Worm (Caenorhabditis elegans) whole organism, young adult: ENCODE results near the gene col-76.

Experiments
- B0019.2 ChIP-seq: fragments of 200-800 bp; sonication (Bioruptor generic); conservative IDR thresholded peaks from 2 replicates; pipeline ENCODE4 v1.3.6; 2022; ENCODE audit warnings: missing genetic modification reagents, missing genetic modification characterization, missing compliant biosample characterization
- C06A6.2 ChIP-seq: fragments of 200-800 bp; sonication (Bioruptor generic); conservative IDR thresholded peaks from 2 replicates; pipeline ENCODE4 v1.3.6; 2022; ENCODE audit warnings: missing genetic modification characterization, missing compliant biosample characterization
- C17E4.6 ChIP-seq: fragments of 200-800 bp; sonication (Bioruptor generic); IDR thresholded peaks from 2 replicates; pipeline ENCODE4 v1.3.6; 2022; ENCODE audit warnings: missing genetic modification reagents, missing genetic modification characterization, missing compliant biosample characterization
- D2030.7 ChIP-seq: fragments of 200-800 bp; sonication (Bioruptor generic); IDR thresholded peaks from 2 replicates; pipeline ENCODE4 v1.3.6; 2022; ENCODE audit warnings: missing genetic modification reagents, missing genetic modification characterization, missing compliant biosample characterization
- F33H1.4 ChIP-seq: fragments of 200-800 bp; sonication (Bioruptor generic); IDR thresholded peaks from 2 replicates; pipeline ENCODE4 v1.3.6; 2022; ENCODE audit warnings: missing genetic modification reagents, missing genetic modification characterization, missing compliant biosample characterization
- Y56A3A.18 ChIP-seq: fragments of 200-800 bp; sonication (Bioruptor generic); IDR thresholded peaks from 2 replicates; pipeline ENCODE4 v1.3.6; 2022; ENCODE audit warnings: missing genetic modification reagents, missing genetic modification characterization, missing compliant biosample characterization
- Y67H2A.10 ChIP-seq: fragments of 200-800 bp; sonication (Bioruptor generic); conservative IDR thresholded peaks from 2 replicates; pipeline ENCODE4 v1.3.6; 2022; ENCODE audit warnings: missing genetic modification reagents, missing genetic modification characterization, missing compliant biosample characterization
- athp-1 ChIP-seq: sonication (generic microtip); optimal IDR thresholded peaks from 2 replicates; lab custom pipeline; 2017; ENCODE audit warnings: mild to moderate bottlenecking, missing genetic modification characterization, missing compliant biosample characterization
- cebp-2 ChIP-seq: fragments of 200-800 bp; sonication (Bioruptor generic); IDR thresholded peaks from 2 replicates; pipeline ENCODE4 v1.3.6; 2022; ENCODE audit warnings: missing genetic modification characterization, missing compliant biosample characterization
- ceh-100 ChIP-seq: fragments of 200-800 bp; sonication (Bioruptor generic); IDR thresholded peaks from 2 replicates; pipeline ENCODE4 v1.3.6; 2022; ENCODE audit warnings: missing genetic modification reagents, missing genetic modification characterization, missing compliant biosample characterization
- ceh-40 ChIP-seq: fragments of 200-800 bp; sonication (Bioruptor generic); IDR thresholded peaks from 2 replicates; pipeline ENCODE4 v1.3.6; 2022; ENCODE audit warnings: missing genetic modification characterization, missing compliant biosample characterization
- ceh-91 ChIP-seq: fragments of 200-800 bp; sonication (Bioruptor generic); IDR thresholded peaks from 2 replicates; pipeline ENCODE4 v1.3.6; 2022; ENCODE audit warnings: missing genetic modification reagents, missing genetic modification characterization, missing compliant biosample characterization
- chd-7 ChIP-seq: sonication (generic microtip); optimal IDR thresholded peaks from 2 replicates; lab custom pipeline; 2016; ENCODE audit warnings: mild to moderate bottlenecking, missing genetic modification characterization, moderate library complexity, missing compliant biosample characterization
- dox-1 ChIP-seq: fragments of 200-800 bp; sonication (Bioruptor generic); IDR thresholded peaks from 2 replicates; pipeline ENCODE4 v1.3.6; 2022; ENCODE audit warnings: missing genetic modification reagents, missing genetic modification characterization, missing compliant biosample characterization
- dpff-1 ChIP-seq: sonication (generic microtip); optimal IDR thresholded peaks from 2 replicates; lab custom pipeline; 2017; ENCODE audit warnings: mild to moderate bottlenecking, missing genetic modification characterization, missing compliant biosample characterization
- dpl-1 ChIP-seq: fragments of 150-350 bp; optimal IDR thresholded peaks from 2 replicates; lab custom pipeline; 2014; ENCODE audit warnings: missing biosample characterization, missing genetic modification reagents, missing genetic modification characterization
- efl-1 ChIP-seq: fragments of 150-350 bp; optimal IDR thresholded peaks from 2 replicates; lab custom pipeline; 2014; ENCODE audit warnings: missing biosample characterization, missing genetic modification reagents, missing genetic modification characterization
- him-1 ChIP-seq: sonication (generic microtip); optimal IDR thresholded peaks from 2 replicates; lab custom pipeline; 2016; ENCODE audit warnings: missing genotype, missing genetic modification reagents, missing genetic modification characterization, missing compliant biosample characterization
- hlh-12 ChIP-seq: sonication (generic microtip); optimal IDR thresholded peaks from 2 replicates; lab custom pipeline; 2016; ENCODE audit warnings: missing genetic modification characterization, missing compliant biosample characterization
- hrde-1 ChIP-seq: sonication (generic microtip); optimal IDR thresholded peaks from 2 replicates; lab custom pipeline; 2016; ENCODE audit warnings: missing genetic modification characterization, mild to moderate bottlenecking, missing compliant biosample characterization, moderate library complexity, missing genotype, missing genetic modification reagents, borderline replicate concordance
- let-607 ChIP-seq, 2 experiments: fragments of 200-800 bp in 1 of 2; sonication (Bioruptor generic) in 1 of 2; sonication (generic microtip) in 1 of 2; optimal IDR thresholded peaks; 2 replicates each; lab custom pipeline; 2016 to 2018; ENCODE audit warnings: mild to moderate bottlenecking in 2 of 2, missing compliant biosample characterization in 2 of 2, missing genetic modification characterization in 2 of 2, moderate library complexity in 2 of 2, missing genotype in 1 of 2
- lin-40 ChIP-seq: sonication (generic microtip); optimal IDR thresholded peaks from 2 replicates; lab custom pipeline; 2016; ENCODE audit warnings: missing genetic modification characterization, mild to moderate bottlenecking, missing compliant biosample characterization, missing genotype, missing genetic modification reagents
- lin-54 ChIP-seq: fragments of 200-800 bp; sonication (Bioruptor generic); optimal IDR thresholded peaks from 2 replicates; lab custom pipeline; 2018; ENCODE audit warnings: mild to moderate bottlenecking, missing genetic modification characterization, missing compliant biosample characterization
- lsl-1 ChIP-seq: fragments of 200-800 bp; sonication (Bioruptor generic); optimal IDR thresholded peaks from 2 replicates; lab custom pipeline; 2018; ENCODE audit warnings: mild to moderate bottlenecking, missing genetic modification characterization, moderate library complexity, missing compliant biosample characterization
- madf-10 ChIP-seq: sonication (generic microtip); optimal IDR thresholded peaks from 2 replicates; lab custom pipeline; 2016; ENCODE audit warnings: mild to moderate bottlenecking, missing genetic modification characterization, missing compliant biosample characterization
- madf-3 ChIP-seq: fragments of 200-800 bp; sonication (Bioruptor generic); IDR thresholded peaks from 2 replicates; pipeline ENCODE4 v1.3.6; 2022; ENCODE audit warnings: missing genetic modification reagents, missing genetic modification characterization, missing compliant biosample characterization
- madf-6 ChIP-seq: fragments of 200-800 bp; sonication (Bioruptor generic); IDR thresholded peaks from 2 replicates; pipeline ENCODE4 v1.3.6; 2022; ENCODE audit warnings: missing genetic modification reagents, missing genetic modification characterization, missing compliant biosample characterization
- madf-8 ChIP-seq: fragments of 200-800 bp; sonication (Bioruptor generic); conservative IDR thresholded peaks from 2 replicates; pipeline ENCODE4 v1.3.6; 2022; ENCODE audit warnings: missing genetic modification reagents, missing genetic modification characterization, missing compliant biosample characterization
- mel-28 ChIP-seq: sonication (generic microtip); optimal IDR thresholded peaks from 2 replicates; lab custom pipeline; 2016; ENCODE audit warnings: borderline replicate concordance, mild to moderate bottlenecking, missing genetic modification characterization, missing compliant biosample characterization
- nfya-2 ChIP-seq: fragments of 200-800 bp; sonication (Bioruptor generic); IDR thresholded peaks from 2 replicates; pipeline ENCODE4 v1.3.6; 2022; ENCODE audit warnings: missing genetic modification reagents, missing genetic modification characterization, missing compliant biosample characterization
- nhr-179 ChIP-seq: sonication (generic microtip); optimal IDR thresholded peaks from 2 replicates; lab custom pipeline; 2016; ENCODE audit warnings: mild to moderate bottlenecking, missing genetic modification characterization, missing compliant biosample characterization
- nhr-27 ChIP-seq: fragments of 200-800 bp; sonication (Bioruptor generic); optimal IDR thresholded peaks from 2 replicates; lab custom pipeline; 2018; ENCODE audit warnings: mild to moderate bottlenecking, missing genetic modification characterization, moderate library complexity, missing compliant biosample characterization
- nhr-90 ChIP-seq: sonication (generic microtip); optimal IDR thresholded peaks from 2 replicates; lab custom pipeline; 2016; ENCODE audit warnings: missing genotype, mild to moderate bottlenecking, missing genetic modification characterization, missing compliant biosample characterization
- pbrm-1 ChIP-seq: fragments of 200-800 bp; sonication (Bioruptor generic); IDR thresholded peaks from 2 replicates; pipeline ENCODE4 v1.3.6; 2022; ENCODE audit warnings: missing genetic modification reagents, missing genetic modification characterization, missing compliant biosample characterization
- repo-1 ChIP-seq: sonication (generic microtip); optimal IDR thresholded peaks from 2 replicates; lab custom pipeline; 2017; ENCODE audit warnings: mild to moderate bottlenecking, missing genetic modification characterization, missing compliant biosample characterization
- snpc-3.4 ChIP-seq: sonication (generic microtip); optimal IDR thresholded peaks from 2 replicates; lab custom pipeline; 2017; ENCODE audit warnings: missing genetic modification characterization, mild to moderate bottlenecking, missing compliant biosample characterization, antibody characterized with exemption, moderate library complexity, missing genotype, missing genetic modification reagents
- sptf-2 ChIP-seq: fragments of 200-800 bp; sonication (Bioruptor generic); optimal IDR thresholded peaks from 2 replicates; lab custom pipeline; 2018; ENCODE audit warnings: mild to moderate bottlenecking, missing genetic modification characterization, missing compliant biosample characterization
- tlf-1 ChIP-seq: fragments of 200-800 bp; sonication (Bioruptor generic); optimal IDR thresholded peaks from 2 replicates; lab custom pipeline; 2018; ENCODE audit warnings: mild to moderate bottlenecking, missing genetic modification characterization, missing compliant biosample characterization
- unc-130 ChIP-seq: sonication (generic microtip); optimal IDR thresholded peaks from 2 replicates; lab custom pipeline; 2016; ENCODE audit warnings: missing genetic modification reagents, missing genetic modification characterization, missing compliant biosample characterization
- xnd-1 ChIP-seq: sonication (generic microtip); optimal IDR thresholded peaks from 2 replicates; lab custom pipeline; 2016; ENCODE audit warnings: missing genotype, missing genetic modification reagents, missing genetic modification characterization, missing compliant biosample characterization
- ztf-25 ChIP-seq: fragments of 200-800 bp; sonication (Bioruptor generic); IDR thresholded peaks from 2 replicates; pipeline ENCODE4 v1.3.6; 2022; ENCODE audit warnings: missing genetic modification reagents, missing genetic modification characterization, missing compliant biosample characterization
- ztf-3 ChIP-seq: fragments of 200-800 bp; sonication (Bioruptor generic); optimal IDR thresholded peaks from 2 replicates; lab custom pipeline; 2018; ENCODE audit warnings: mild to moderate bottlenecking, missing genetic modification characterization, missing compliant biosample characterization

The col-76 gene

DNA sequence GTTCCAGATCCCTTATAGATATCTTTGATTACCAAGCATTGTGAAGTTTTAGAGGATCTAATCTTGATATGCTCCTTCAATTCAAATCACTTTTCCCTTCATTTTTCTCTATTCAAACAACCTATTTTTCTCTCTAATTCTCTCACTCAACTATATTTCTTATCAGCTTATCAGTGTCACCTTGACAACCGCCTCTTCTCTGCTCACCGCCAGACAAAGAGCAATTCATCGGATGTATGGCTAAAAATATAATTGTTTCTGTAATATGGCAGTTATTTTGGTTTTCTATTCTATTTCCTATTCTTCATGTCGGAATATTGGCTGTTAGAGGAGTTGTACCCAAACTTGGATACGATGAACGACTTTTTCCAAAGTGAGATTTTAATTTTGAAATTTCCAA lies 45.6 kb downstream of the col-76 start (continued):
- no peak for TF ChIP-seq nhr-90

DNA sequence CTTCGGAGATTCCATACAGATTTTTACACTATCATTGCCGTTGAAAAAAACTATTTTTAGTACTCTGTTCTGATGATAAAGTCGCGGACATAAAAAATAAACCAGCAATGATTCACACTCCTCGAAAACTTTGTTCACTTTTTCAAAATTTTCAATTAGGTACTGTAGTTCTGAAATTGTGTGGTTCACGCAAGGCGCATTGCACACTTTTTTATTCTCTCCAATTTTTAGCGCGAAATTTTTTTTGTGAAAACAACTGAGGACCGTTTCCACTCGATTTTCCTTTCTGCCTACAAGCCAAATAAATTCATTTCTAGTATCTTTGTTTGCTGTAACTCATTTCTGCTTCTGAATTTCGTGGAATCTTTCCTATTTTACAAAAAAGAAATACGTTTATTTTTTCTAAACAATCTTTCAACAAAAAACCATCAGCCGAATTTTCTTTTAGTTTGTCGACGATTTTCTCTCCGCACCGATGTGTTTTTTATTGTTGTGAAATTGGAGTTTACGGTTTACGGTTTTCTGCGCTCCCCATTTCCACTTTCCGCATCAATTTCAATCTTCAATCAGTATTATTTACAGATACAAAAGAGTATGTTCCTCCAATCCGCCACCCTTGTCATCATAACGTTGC lies 49.1 kb downstream of the col-76 start, which contains the start of gene F35C11.5:
F35C11.5 (plus strand) TSS at position 584 of the 634 bp plus-strand sequence.
- TF ChIP-seq efl-1 (GFP tag; lab: Kevin White, UChicago), result peak; percentile 86
- no peak for TF ChIP-seq madf-3
- peak; percentile 45; the same call in 1 of the 2 replicates for TF ChIP-seq B0019.2
- peak; percentile 39; the same call in 1 of the 2 replicates for TF ChIP-seq D2030.7 (GFP tag; lab: Robert Waterston, UW)
- no peak for TF ChIP-seq sptf-2 (GFP tag; lab: Kevin White, UChicago)
- peak; percentile 48 for TF ChIP-seq lin-54 (GFP tag; lab: Kevin White, UChicago)
- peak; percentile 92 for TF ChIP-seq madf-6 (GFP tag; lab: Robert Waterston, UW)
- TF ChIP-seq ceh-100 (GFP tag; lab: Robert Waterston, UW), result no peak
- TF ChIP-seq dpff-1 (tag; lab: Kevin White, UChicago), result no peak
- TF ChIP-seq snpc-3.4 (tag; lab: Kevin White, UChicago), result peak; percentile 29
- TF ChIP-seq nhr-179 (tag; lab: Kevin White, UChicago), result no peak
- TF ChIP-seq ztf-25 (GFP tag; lab: Robert Waterston, UW), result no peak
- no peak for TF ChIP-seq ztf-3 (GFP tag; lab: Kevin White, UChicago)
- TF ChIP-seq cebp-2, result no peak
- no peak for TF ChIP-seq chd-7 (tag; lab: Kevin White, UChicago)
- no peak for TF ChIP-seq pbrm-1 (GFP tag; lab: Robert Waterston, UW)
- no peak for TF ChIP-seq nhr-27 (tag; lab: Kevin White, UChicago)
- TF ChIP-seq madf-10 (tag; lab: Kevin White, UChicago), result no peak
- peak; percentile 75 for TF ChIP-seq madf-8 (GFP tag; lab: Robert Waterston, UW)
- no peak for TF ChIP-seq tlf-1 (GFP tag; lab: Kevin White, UChicago)
- no peak for TF ChIP-seq athp-1 (tag; lab: Kevin White, UChicago)
- TF ChIP-seq lin-40 (tag; lab: Kevin White, UChicago), result no peak
- no peak for TF ChIP-seq mel-28
- TF ChIP-seq ceh-40 (GFP tag; lab: Robert Waterston, UW), result no peak
- peak; percentile 66 for TF ChIP-seq dpl-1 (GFP tag; lab: Kevin White, UChicago)
- TF ChIP-seq nfya-2 (GFP tag; lab: Robert Waterston, UW), result no peak
- TF ChIP-seq hlh-12, result no peak
- peak; percentile 88 for TF ChIP-seq xnd-1 (tag; lab: Kevin White, UChicago)
- TF ChIP-seq let-607 (tag; optimal IDR thresholded peaks at IDR 0.05; lab: Kevin White, UChicago), result no peak
- no peak for TF ChIP-seq C06A6.2 (GFP tag; lab: Robert Waterston, UW)
- peak; percentile 93 for TF ChIP-seq lsl-1 (GFP tag; lab: Kevin White, UChicago)
- TF ChIP-seq ceh-91 (GFP tag; lab: Robert Waterston, UW), result peak; percentile 79
- TF ChIP-seq him-1 (tag; lab: Kevin White, UChicago), result peak; percentile 13
- no peak for TF ChIP-seq repo-1 (tag; lab: Kevin White, UChicago)
- TF ChIP-seq Y67H2A.10 (GFP tag; lab: Robert Waterston, UW), result no peak
- no peak for TF ChIP-seq C17E4.6 (GFP tag; lab: Robert Waterston, UW)
- TF ChIP-seq hrde-1 (tag; lab: Kevin White, UChicago), result no peak
- no peak for TF ChIP-seq Y56A3A.18 (GFP tag; lab: Robert Waterston, UW)
- peak; percentile 67 for TF ChIP-seq F33H1.4 (GFP tag; lab: Robert Waterston, UW)
- TF ChIP-seq unc-130, result no peak
- TF ChIP-seq dox-1 (GFP tag; lab: Robert Waterston, UW), result peak; percentile 21; the same call in 1 of the 2 replicates
